Worm (Caenorhabditis elegans) whole organism, mixed stage, embryonic: Measurements from ENCODE around the gene H06A10.1.

Experiments
- ceh-83 ChIP-seq: fragments of 200-800 bp; sonication (Bioruptor generic); optimal IDR thresholded peaks from 2 replicates; lab custom pipeline; 2018; ENCODE audit warnings: mild to moderate bottlenecking, missing genetic modification characterization, missing compliant biosample characterization
- elt-1 ChIP-seq: sonication (generic microtip); optimal IDR thresholded peaks from 2 replicates; lab custom pipeline; 2017; ENCODE audit warnings: missing genetic modification characterization, mild to moderate bottlenecking, missing compliant biosample characterization, antibody characterized with exemption, moderate library complexity, borderline replicate concordance; ENCODE audit not compliant: insufficient read depth
- elt-3 ChIP-seq: fragments of 150-350 bp; optimal IDR thresholded peaks from 2 replicates; lab custom pipeline; 2014; ENCODE audit warnings: missing biosample characterization, missing genetic modification characterization
- hlh-1 ChIP-seq: fragments of 150-350 bp; optimal IDR thresholded peaks from 2 replicates; lab custom pipeline; 2014; ENCODE audit warnings: missing biosample characterization, missing genetic modification reagents, missing genetic modification characterization
- mep-1 ChIP-seq: fragments of 150-350 bp; optimal IDR thresholded peaks from 2 replicates; lab custom pipeline; 2017; ENCODE audit warnings: missing biosample characterization, missing genetic modification reagents, missing genetic modification characterization, inconsistent platforms
- mls-2 ChIP-seq: sonication (generic microtip); optimal IDR thresholded peaks from 2 replicates; lab custom pipeline; 2016; ENCODE audit warnings: mild to moderate bottlenecking, missing genetic modification characterization, moderate library complexity, missing compliant biosample characterization
- nhr-2 ChIP-seq: fragments of 150-350 bp; optimal IDR thresholded peaks from 2 replicates; lab custom pipeline; 2014; ENCODE audit warnings: missing biosample characterization, missing genetic modification characterization
- nhr-28 ChIP-seq: fragments of 150-350 bp; optimal IDR thresholded peaks from 2 replicates; lab custom pipeline; 2014; ENCODE audit warnings: missing biosample characterization, missing genetic modification characterization
- unc-39 ChIP-seq: fragments of 150-350 bp; optimal IDR thresholded peaks from 2 replicates; lab custom pipeline; 2014; ENCODE audit warnings: missing biosample characterization, missing genetic modification characterization
- unc-62 ChIP-seq: fragments of 150-350 bp; optimal IDR thresholded peaks from 2 replicates; lab custom pipeline; 2014; ENCODE audit warnings: missing biosample characterization, missing genetic modification reagents, missing genetic modification characterization
- ztf-11 ChIP-seq: fragments of 150-350 bp; optimal IDR thresholded peaks from 2 replicates; lab custom pipeline; 2014; ENCODE audit warnings: missing biosample characterization, missing genetic modification characterization

- TF ChIP-seq unc-39 (tag; lab: Kevin White, UChicago) (no peak), nhr-28 (no peak), ceh-83 (GFP tag; lab: Kevin White, UChicago) (no peak), elt-3 (tag; lab: Kevin White, UChicago) (no peak), ztf-11 (tag; lab: Kevin White, UChicago) (no peak), mls-2 (tag; lab: Kevin White, UChicago) (no peak), unc-62 (no peak), mep-1 (tag; lab: Kevin White, UChicago) (no peak), nhr-2 (tag; lab: Kevin White, UChicago) (no peak), elt-1 (no peak), hlh-1 (no peak)
Observed at ce11 chrX:13484813-13485212, 22.5 kb upstream of the H06A10.1 start, which contains the start of gene srd-51.
